Fruit fly (Drosophila melanogaster) whole organism, embryonic: ENCODE measurements around the gene CG11768.

ENCODE experiments used
- Antp ChIP-seq: fragments of 200-800 bp; sonication (Bioruptor generic); optimal IDR thresholded peaks from 3 replicates; lab custom pipeline; 2016; ENCODE audit warnings: missing biosample characterization, missing genetic modification characterization
- Atf6 ChIP-seq: fragments of 200-800 bp; sonication (Bioruptor generic); IDR thresholded peaks from 2 replicates; pipeline ENCODE4 v1.3.6; 2022; ENCODE audit warnings: missing biosample characterization, missing genetic modification characterization
- C15 ChIP-seq: fragments of 200-800 bp; sonication (Bioruptor generic); IDR thresholded peaks from 3 replicates; pipeline ENCODE4 v1.3.6; 2022; ENCODE audit warnings: missing biosample characterization, missing genetic modification characterization
- CG10267 ChIP-seq: fragments of 200-800 bp; sonication (Bioruptor generic); optimal IDR thresholded peaks from 2 replicates; lab custom pipeline; 2018; ENCODE audit warnings: missing biosample characterization, mild to moderate bottlenecking, missing genetic modification characterization, moderate library complexity
- CG10654 ChIP-seq: fragments of 200-800 bp; sonication (Bioruptor generic); optimal IDR thresholded peaks from 2 replicates; lab custom pipeline; 2016; ENCODE audit warnings: missing biosample characterization, missing genetic modification characterization
- CG11093 ChIP-seq: fragments of 200-800 bp; sonication (Bioruptor generic); IDR thresholded peaks from 3 replicates; pipeline ENCODE4 v1.3.6; 2022; ENCODE audit warnings: missing biosample characterization, missing genetic modification characterization
- CG11504 ChIP-seq: fragments of 200-800 bp; sonication (Bioruptor generic); optimal IDR thresholded peaks from 3 replicates; lab custom pipeline; 2019; ENCODE audit warnings: missing biosample characterization, mild to moderate bottlenecking, missing genetic modification characterization, moderate library complexity
- CG11695 ChIP-seq: fragments of 200-800 bp; sonication (Bioruptor generic); IDR thresholded peaks from 3 replicates; pipeline ENCODE4 v1.3.6; 2022; ENCODE audit warnings: missing biosample characterization, missing genetic modification characterization
- CG12299 ChIP-seq: fragments of 200-800 bp; sonication (Bioruptor generic); optimal IDR thresholded peaks from 2 replicates; lab custom pipeline; 2018; ENCODE audit warnings: missing biosample characterization, mild to moderate bottlenecking, missing genetic modification characterization
- CG14860 ChIP-seq: fragments of 200-800 bp; sonication (Bioruptor generic); IDR thresholded peaks from 3 replicates; pipeline ENCODE4 v1.3.6; 2022; ENCODE audit warnings: missing biosample characterization, missing genetic modification characterization; ENCODE audit not compliant: partially characterized antibody
- CG14965 ChIP-seq: fragments of 200-800 bp; sonication (Bioruptor generic); optimal IDR thresholded peaks from 2 replicates; lab custom pipeline; 2016; ENCODE audit warnings: missing biosample characterization, missing genetic modification characterization, borderline replicate concordance
- CG16779 ChIP-seq: fragments of 200-800 bp; sonication (Bioruptor generic); IDR thresholded peaks from 2 replicates; pipeline ENCODE4 v1.3.6; 2022; ENCODE audit warnings: missing biosample characterization, missing genetic modification characterization
- CG18011 ChIP-seq: fragments of 200-800 bp; sonication (Bioruptor generic); optimal IDR thresholded peaks from 2 replicates; lab custom pipeline; 2017; ENCODE audit warnings: missing biosample characterization, missing genetic modification characterization, mild to moderate bottlenecking, moderate library complexity, missing genotype
- CG18262 ChIP-seq: fragments of 200-800 bp; optimal IDR thresholded peaks from 3 replicates; lab custom pipeline; 2019; ENCODE audit warnings: missing biosample characterization, mild to moderate bottlenecking, missing genetic modification characterization, moderate library complexity
- CG1832 ChIP-seq: fragments of 200-800 bp; sonication (Bioruptor generic); optimal IDR thresholded peaks from 2 replicates; lab custom pipeline; 2017; ENCODE audit warnings: missing biosample characterization, mild to moderate bottlenecking, missing genetic modification characterization, inconsistent platforms
- CG4328 ChIP-seq: fragments of 200-800 bp; sonication (Bioruptor generic); optimal IDR thresholded peaks from 3 replicates; lab custom pipeline; 2017; ENCODE audit warnings: missing biosample characterization, missing genetic modification reagents, missing genetic modification characterization
- CG6683 ChIP-seq: fragments of 200-800 bp; sonication (Bioruptor generic); optimal IDR thresholded peaks from 2 replicates; lab custom pipeline; 2017; ENCODE audit warnings: missing biosample characterization, mild to moderate bottlenecking, missing genetic modification characterization, missing genetic modification reagents
- CG6813 ChIP-seq: fragments of 200-800 bp; sonication (Bioruptor generic); optimal IDR thresholded peaks from 2 replicates; lab custom pipeline; 2017; ENCODE audit warnings: missing biosample characterization, missing genetic modification characterization, mild to moderate bottlenecking, moderate library complexity, missing genetic modification reagents
- CG7357 ChIP-seq: fragments of 200-800 bp; sonication (Bioruptor generic); IDR thresholded peaks from 3 replicates; pipeline ENCODE4 v1.3.6; 2022; ENCODE audit warnings: missing biosample characterization, missing genetic modification characterization
- CG7786 ChIP-seq: fragments of 200-800 bp; sonication (Bioruptor generic); optimal IDR thresholded peaks from 2 replicates; lab custom pipeline; 2016; ENCODE audit warnings: missing biosample characterization, missing genetic modification characterization
- CG8359 ChIP-seq: fragments of 200-800 bp; sonication (Bioruptor generic); optimal IDR thresholded peaks from 2 replicates; lab custom pipeline; 2017; ENCODE audit warnings: missing biosample characterization, mild to moderate bottlenecking, missing genetic modification characterization, borderline replicate concordance
- CoRest ChIP-seq: fragments of 200-800 bp; sonication (Bioruptor generic); optimal IDR thresholded peaks from 3 replicates; lab custom pipeline; 2018; ENCODE audit warnings: missing biosample characterization, mild to moderate bottlenecking, missing genetic modification characterization, moderate library complexity
- D ChIP-seq, 2 experiments: fragments of 200-800 bp in 1 of 2; fragments of >200 bp in 1 of 2; sonication (Bioruptor generic) in 1 of 2; optimal IDR thresholded peaks; 2 replicates in 1 of 2; 3 replicates in 1 of 2; lab custom pipeline; 2017; ENCODE audit warnings: mild to moderate bottlenecking in 1 of 2, missing biosample characterization in 1 of 2, missing genetic modification characterization in 1 of 2, missing genetic modification reagents in 1 of 2
- Deaf1 ChIP-seq: fragments of 200-800 bp; optimal IDR thresholded peaks from 3 replicates; lab custom pipeline; 2019; ENCODE audit warnings: missing biosample characterization, mild to moderate bottlenecking, missing genetic modification characterization, moderate library complexity
- Dip2 ChIP-seq: fragments of 200-800 bp; sonication (Bioruptor generic); IDR thresholded peaks from 2 replicates; pipeline ENCODE4 v1.3.6; 2022; ENCODE audit warnings: missing biosample characterization, missing genetic modification characterization
- Dll ChIP-seq: fragments of 200-800 bp; sonication (Bioruptor generic); IDR thresholded peaks from 4 replicates; pipeline ENCODE4 v1.3.6; 2022; ENCODE audit warnings: missing biosample characterization, missing genetic modification characterization; ENCODE audit not compliant: partially characterized antibody
- Mrtf ChIP-seq: fragments of 200-800 bp; sonication (Bioruptor generic); IDR thresholded peaks from 3 replicates; pipeline ENCODE4 v1.3.6; 2022; ENCODE audit warnings: missing biosample characterization, missing genetic modification characterization
- Sox102F ChIP-seq: fragments of 200-800 bp; sonication (Bioruptor generic); optimal IDR thresholded peaks from 2 replicates; lab custom pipeline; 2018; ENCODE audit warnings: missing biosample characterization, mild to moderate bottlenecking, missing genetic modification characterization, moderate library complexity
- abd-A ChIP-seq: fragments of 200-800 bp; sonication (Bioruptor generic); optimal IDR thresholded peaks from 3 replicates; lab custom pipeline; 2019; ENCODE audit warnings: missing biosample characterization, mild to moderate bottlenecking, missing genetic modification characterization, moderate library complexity
- cas ChIP-seq: fragments of 200-800 bp; sonication (Bioruptor generic); IDR thresholded peaks from 2 replicates; pipeline ENCODE4 v1.3.6; 2022; ENCODE audit warnings: missing biosample characterization, missing genetic modification characterization
- chif ChIP-seq, 2 experiments: fragments of 200-800 bp; sonication (Bioruptor generic); optimal IDR thresholded peaks; 3 replicates each; lab custom pipeline; 2016; ENCODE audit warnings: missing biosample characterization in 2 of 2, missing genetic modification characterization in 2 of 2
- corto ChIP-seq: fragments of 200-800 bp; sonication (Bioruptor generic); optimal IDR thresholded peaks from 2 replicates; lab custom pipeline; 2016; ENCODE audit warnings: missing biosample characterization, mild to moderate bottlenecking, missing genetic modification characterization, moderate library complexity
- grau ChIP-seq: fragments of 200-800 bp; optimal IDR thresholded peaks from 3 replicates; lab custom pipeline; 2019; ENCODE audit warnings: missing biosample characterization, mild to moderate bottlenecking, missing genetic modification characterization, moderate library complexity
- gsb-n ChIP-seq: fragments of 200-800 bp; sonication (Bioruptor generic); optimal IDR thresholded peaks from 3 replicates; lab custom pipeline; 2018; ENCODE audit warnings: missing biosample characterization, mild to moderate bottlenecking, missing genetic modification characterization
- insv ChIP-seq, 2 experiments: fragments of 200-800 bp; sonication (Bioruptor generic); optimal IDR thresholded peaks; 3 replicates each; lab custom pipeline; 2016 to 2018; ENCODE audit warnings: missing biosample characterization in 2 of 2, missing genetic modification characterization in 2 of 2
- klu ChIP-seq: fragments of 200-800 bp; sonication (Bioruptor generic); IDR thresholded peaks from 2 replicates; pipeline ENCODE4 v1.3.6; 2022; ENCODE audit warnings: missing biosample characterization, missing genetic modification characterization
- org-1 ChIP-seq: fragments of 200-800 bp; sonication (Bioruptor generic); optimal IDR thresholded peaks from 2 replicates; lab custom pipeline; 2017; ENCODE audit warnings: missing biosample characterization, missing genetic modification characterization
- pb ChIP-seq: fragments of 200-800 bp; sonication (Bioruptor generic); optimal IDR thresholded peaks from 3 replicates; lab custom pipeline; 2016; ENCODE audit warnings: missing biosample characterization, missing genetic modification characterization
- peb ChIP-seq: fragments of 200-800 bp; sonication (Bioruptor generic); IDR thresholded peaks from 2 replicates; pipeline ENCODE4 v1.3.6; 2022; ENCODE audit warnings: missing biosample characterization, missing genetic modification characterization
- pzg ChIP-seq: fragments of 200-800 bp; sonication (Bioruptor generic); optimal IDR thresholded peaks from 3 replicates; lab custom pipeline; 2018; ENCODE audit warnings: missing biosample characterization, mild to moderate bottlenecking, missing genetic modification characterization, moderate library complexity
- repo ChIP-seq: fragments of 200-800 bp; sonication (Bioruptor generic); optimal IDR thresholded peaks from 2 replicates; lab custom pipeline; 2016; ENCODE audit warnings: missing biosample characterization, missing genetic modification characterization
- run ChIP-seq: fragments of 200-800 bp; sonication (Bioruptor generic); optimal IDR thresholded peaks from 3 replicates; lab custom pipeline; 2018; ENCODE audit warnings: missing biosample characterization, mild to moderate bottlenecking, missing genetic modification characterization
- slou ChIP-seq: fragments of 200-800 bp; sonication (Bioruptor generic); optimal IDR thresholded peaks from 3 replicates; lab custom pipeline; 2016; ENCODE audit warnings: missing biosample characterization, missing genetic modification characterization
- slp2 ChIP-seq: fragments of 200-800 bp; sonication (Bioruptor generic); optimal IDR thresholded peaks from 2 replicates; lab custom pipeline; 2016; ENCODE audit warnings: missing biosample characterization, missing genetic modification characterization
- stwl ChIP-seq: fragments of 200-800 bp; sonication (Bioruptor generic); optimal IDR thresholded peaks from 3 replicates; lab custom pipeline; 2018; ENCODE audit warnings: missing biosample characterization, mild to moderate bottlenecking, missing genetic modification characterization, moderate library complexity
- sug ChIP-seq: fragments of 200-800 bp; optimal IDR thresholded peaks from 2 replicates; lab custom pipeline; 2019; ENCODE audit warnings: missing biosample characterization, mild to moderate bottlenecking, missing genetic modification characterization, moderate library complexity
- unpg ChIP-seq: fragments of 200-800 bp; sonication (Bioruptor generic); optimal IDR thresholded peaks from 3 replicates; lab custom pipeline; 2018; ENCODE audit warnings: missing biosample characterization, mild to moderate bottlenecking, missing genetic modification characterization, moderate library complexity
- vvl ChIP-seq: fragments of 200-800 bp; sonication (Bioruptor generic); IDR thresholded peaks from 2 replicates; pipeline ENCODE4 v1.3.6; 2022; ENCODE audit warnings: missing biosample characterization, missing genetic modification characterization
- wek ChIP-seq: fragments of 200-800 bp; sonication (Bioruptor generic); optimal IDR thresholded peaks from 3 replicates; lab custom pipeline; 2018; ENCODE audit warnings: missing biosample characterization, mild to moderate bottlenecking, missing genetic modification characterization, moderate library complexity
- zen ChIP-seq: fragments of 200-800 bp; sonication (Bioruptor generic); optimal IDR thresholded peaks from 3 replicates; lab custom pipeline; 2018; ENCODE audit warnings: missing biosample characterization, mild to moderate bottlenecking, missing genetic modification characterization, moderate library complexity

The CG11768 gene

dm6 chr3R:8814029-8814647, 46.1 kb upstream of the CG11768 start (continued):
- no peak for TF ChIP-seq Deaf1
- no peak for TF ChIP-seq CG11093
- no peak for TF ChIP-seq CG10654
- TF ChIP-seq CG10267 (tag; lab: Kevin White, UChicago): no peak
- TF ChIP-seq CoRest: no peak
- no peak for TF ChIP-seq CG1832 (GFP tag; lab: Kevin White, UChicago)
- TF ChIP-seq CG18262: no peak
- TF ChIP-seq CG6683 (GFP tag; lab: Kevin White, UChicago): no peak
- TF ChIP-seq zen (tag; lab: Kevin White, UChicago): no peak
- no peak for TF ChIP-seq CG12299 (tag; lab: Kevin White, UChicago)
- no peak for TF ChIP-seq repo (GFP tag; lab: Kevin White, UChicago)
- no peak for TF ChIP-seq run (tag; lab: Kevin White, UChicago)
- TF ChIP-seq Dll (GFP tag; lab: Robert Waterston, UW): no peak
- TF ChIP-seq chif (GFP tag; optimal IDR thresholded peaks at IDR 0.05; lab: Kevin White, UChicago): no peak
- TF ChIP-seq org-1: no peak
- TF ChIP-seq sug (tag; lab: Kevin White, UChicago): peak; percentile 92
- TF ChIP-seq klu (GFP tag; lab: Robert Waterston, UW): no peak
- TF ChIP-seq Sox102F (GFP tag; lab: Kevin White, UChicago): no peak
- no peak for TF ChIP-seq corto (GFP tag; lab: Kevin White, UChicago)
- TF ChIP-seq abd-A (tag; lab: Kevin White, UChicago): peak; percentile 51
- no peak for TF ChIP-seq vvl (GFP tag; lab: Robert Waterston, UW)
- no peak for TF ChIP-seq Antp (GFP tag; lab: Kevin White, UChicago)
- no peak for TF ChIP-seq stwl (tag; lab: Kevin White, UChicago)
- no peak for TF ChIP-seq grau (tag; lab: Kevin White, UChicago)
- TF ChIP-seq C15 (GFP tag; lab: Robert Waterston, UW): no peak
- no peak for TF ChIP-seq Mrtf (GFP tag; lab: Robert Waterston, UW)
- TF ChIP-seq CG18011 (GFP tag; lab: Kevin White, UChicago): no peak
- no peak for TF ChIP-seq insv (GFP tag; optimal IDR thresholded peaks at IDR 0.05; lab: Kevin White, UChicago)
- no peak for TF ChIP-seq peb (GFP tag; lab: Robert Waterston, UW)
- TF ChIP-seq slp2 (GFP tag; lab: Kevin White, UChicago): no peak
- no peak for TF ChIP-seq cas (GFP tag; lab: Robert Waterston, UW)
- TF ChIP-seq Atf6 (GFP tag; lab: Robert Waterston, UW): peak; percentile 49
- no peak for TF ChIP-seq CG14965 (GFP tag; lab: Kevin White, UChicago)
- no peak for TF ChIP-seq CG6813 (GFP tag; lab: Kevin White, UChicago)
- no peak for TF ChIP-seq CG11504 (tag; lab: Kevin White, UChicago)
- TF ChIP-seq Dip2 (GFP tag; lab: Robert Waterston, UW): no peak
- no peak for TF ChIP-seq slou
- no peak for TF ChIP-seq CG7357 (GFP tag; lab: Robert Waterston, UW)
- no peak for TF ChIP-seq pb (GFP tag; lab: Kevin White, UChicago)
- no peak for TF ChIP-seq CG11695 (GFP tag; lab: Robert Waterston, UW)
- TF ChIP-seq CG16779 (GFP tag; lab: Robert Waterston, UW): no peak
- TF ChIP-seq CG14860 (GFP tag; lab: Robert Waterston, UW): no peak
- no peak for TF ChIP-seq D (optimal IDR thresholded peaks at IDR 0.05; lab: Kevin White, UChicago)
- TF ChIP-seq D (GFP tag; optimal IDR thresholded peaks at IDR 0.05; lab: Kevin White, UChicago): no peak
- TF ChIP-seq CG7786: no peak
- TF ChIP-seq wek (GFP tag; lab: Kevin White, UChicago): no peak
- no peak for TF ChIP-seq CG4328 (GFP tag; lab: Kevin White, UChicago)
- TF ChIP-seq gsb-n (tag; lab: Kevin White, UChicago): no peak
- no peak for TF ChIP-seq unpg (GFP tag; lab: Kevin White, UChicago)
- TF ChIP-seq CG8359 (GFP tag; lab: Kevin White, UChicago): no peak
- TF ChIP-seq pzg: no peak
